Worm (Caenorhabditis elegans) whole organism, L2 larva: Measurements from ENCODE around the gene cyp-31A5.

Source experiments
- C34F6.9 ChIP-seq: fragments of 150-350 bp; optimal IDR thresholded peaks from 2 replicates; lab custom pipeline; 2014; ENCODE audit warnings: missing biosample characterization, missing genetic modification characterization
- F13H6.1 ChIP-seq: sonication (generic microtip); optimal IDR thresholded peaks from 2 replicates; lab custom pipeline; 2016; ENCODE audit warnings: missing genetic modification characterization, missing compliant biosample characterization
- R02D3.7 ChIP-seq: fragments of 150-350 bp; optimal IDR thresholded peaks from 2 replicates; lab custom pipeline; 2014; ENCODE audit warnings: missing biosample characterization, missing genetic modification characterization
- Y55F3AM.14 ChIP-seq: fragments of 200-800 bp; sonication (Bioruptor generic); optimal IDR thresholded peaks from 2 replicates; lab custom pipeline; 2018; ENCODE audit warnings: mild to moderate bottlenecking, missing genetic modification characterization, missing compliant biosample characterization
- ZK546.5 ChIP-seq: sonication (generic microtip); optimal IDR thresholded peaks from 2 replicates; lab custom pipeline; 2017; ENCODE audit warnings: missing biosample characterization, missing genetic modification characterization
- alr-1 ChIP-seq: fragments of 150-350 bp; optimal IDR thresholded peaks from 2 replicates; lab custom pipeline; 2014; ENCODE audit warnings: missing biosample characterization, missing genetic modification characterization
- aly-2 ChIP-seq: fragments of 150-350 bp; optimal IDR thresholded peaks from 2 replicates; lab custom pipeline; 2014; ENCODE audit warnings: missing biosample characterization, missing genetic modification characterization
- ama-1 ChIP-seq: fragments of 150-350 bp; optimal IDR thresholded peaks from 2 replicates; lab custom pipeline; 2018; ENCODE audit warnings: inconsistent platforms
- blmp-1 ChIP-seq: sonication (generic microtip); optimal IDR thresholded peaks from 2 replicates; lab custom pipeline; 2017; ENCODE audit warnings: missing genetic modification characterization, mild to moderate bottlenecking, missing compliant biosample characterization, antibody characterized with exemption, moderate library complexity; ENCODE audit not compliant: insufficient read depth
- ceh-16 ChIP-seq: fragments of 150-350 bp; optimal IDR thresholded peaks from 2 replicates; lab custom pipeline; 2014; ENCODE audit warnings: missing biosample characterization, missing genetic modification characterization
- crh-2 ChIP-seq: sonication (generic microtip); optimal IDR thresholded peaks from 2 replicates; lab custom pipeline; 2017; ENCODE audit warnings: missing biosample characterization, missing genetic modification characterization
- dmd-4 ChIP-seq: sonication (generic microtip); optimal IDR thresholded peaks from 2 replicates; lab custom pipeline; 2017; ENCODE audit warnings: missing biosample characterization, missing genetic modification characterization
- egl-27 ChIP-seq: sonication (generic microtip); optimal IDR thresholded peaks from 3 replicates; lab custom pipeline; 2017; ENCODE audit warnings: missing biosample characterization, missing genetic modification reagents, missing genetic modification characterization
- elt-1 ChIP-seq: fragments of 150-350 bp; optimal IDR thresholded peaks from 2 replicates; lab custom pipeline; 2014; ENCODE audit warnings: missing biosample characterization, missing genetic modification characterization
- elt-3 ChIP-seq: sonication (generic microtip); optimal IDR thresholded peaks from 2 replicates; lab custom pipeline; 2017; ENCODE audit warnings: missing biosample characterization, missing genetic modification characterization
- fos-1 ChIP-seq: fragments of 150-350 bp; optimal IDR thresholded peaks from 2 replicates; lab custom pipeline; 2014; ENCODE audit warnings: missing biosample characterization, missing genetic modification characterization
- gmeb-1 ChIP-seq: fragments of 150-350 bp; optimal IDR thresholded peaks from 2 replicates; lab custom pipeline; 2014; ENCODE audit warnings: missing biosample characterization, missing genetic modification characterization
- lin-11 ChIP-seq: fragments of 150-350 bp; sonication (generic microtip); optimal IDR thresholded peaks from 2 replicates; lab custom pipeline; 2014; ENCODE audit warnings: missing biosample characterization, missing genetic modification characterization, inconsistent platforms, mixed read lengths
- lin-13 ChIP-seq: fragments of 150-350 bp; optimal IDR thresholded peaks from 2 replicates; lab custom pipeline; 2014; ENCODE audit warnings: missing biosample characterization, missing genetic modification reagents, missing genetic modification characterization
- lin-39 ChIP-seq: fragments of 150-350 bp; optimal IDR thresholded peaks from 2 replicates; lab custom pipeline; 2014; ENCODE audit warnings: missing biosample characterization, missing genetic modification reagents, missing genetic modification characterization
- lsy-2 ChIP-seq, 2 experiments: fragments of 150-350 bp in 1 of 2; sonication (generic microtip) in 1 of 2; optimal IDR thresholded peaks; 2 replicates each; lab custom pipeline; 2014 to 2017; ENCODE audit warnings: missing biosample characterization in 2 of 2, missing genetic modification characterization in 2 of 2
- mab-5 ChIP-seq: fragments of 150-350 bp; optimal IDR thresholded peaks from 2 replicates; lab custom pipeline; 2014; ENCODE audit warnings: missing biosample characterization, missing genetic modification characterization
- mbf-1 ChIP-seq: sonication (generic microtip); optimal IDR thresholded peaks from 2 replicates; lab custom pipeline; 2017; ENCODE audit warnings: missing biosample characterization, missing genetic modification characterization
- mdl-1 ChIP-seq, 2 experiments: fragments of 150-350 bp in 1 of 2; sonication (generic microtip) in 1 of 2; optimal IDR thresholded peaks; 2 replicates each; lab custom pipeline; 2017; ENCODE audit warnings: missing biosample characterization in 2 of 2, missing genetic modification characterization in 2 of 2
- nhr-10 ChIP-seq: sonication (generic microtip); optimal IDR thresholded peaks from 2 replicates; lab custom pipeline; 2017; ENCODE audit warnings: missing biosample characterization, missing genetic modification characterization
- nhr-11 ChIP-seq: fragments of 150-350 bp; optimal IDR thresholded peaks from 2 replicates; lab custom pipeline; 2014; ENCODE audit warnings: missing biosample characterization, missing genetic modification characterization
- nhr-12 ChIP-seq: fragments of 150-350 bp; optimal IDR thresholded peaks from 2 replicates; lab custom pipeline; 2014; ENCODE audit warnings: missing biosample characterization, missing genetic modification characterization
- nhr-129 ChIP-seq: fragments of 150-350 bp; optimal IDR thresholded peaks from 2 replicates; lab custom pipeline; 2014; ENCODE audit warnings: missing biosample characterization, missing genetic modification characterization
- nhr-21 ChIP-seq: fragments of 150-350 bp; optimal IDR thresholded peaks from 2 replicates; lab custom pipeline; 2014; ENCODE audit warnings: missing biosample characterization, missing genetic modification characterization
- nhr-23 ChIP-seq: fragments of 150-350 bp; optimal IDR thresholded peaks from 2 replicates; lab custom pipeline; 2014; ENCODE audit warnings: missing biosample characterization, missing genetic modification reagents, missing genetic modification characterization
- nhr-237 ChIP-seq: fragments of 150-350 bp; optimal IDR thresholded peaks from 2 replicates; lab custom pipeline; 2014; ENCODE audit warnings: missing biosample characterization, missing genetic modification characterization
- nhr-25 ChIP-seq: fragments of 150-350 bp; sonication (generic microtip); optimal IDR thresholded peaks from 3 replicates; lab custom pipeline; 2014; ENCODE audit warnings: missing biosample characterization, missing genetic modification characterization
- nhr-6 ChIP-seq: fragments of 150-350 bp; optimal IDR thresholded peaks from 2 replicates; lab custom pipeline; 2014; ENCODE audit warnings: missing biosample characterization, missing genetic modification characterization
- nhr-77 ChIP-seq: fragments of 150-350 bp; optimal IDR thresholded peaks from 2 replicates; lab custom pipeline; 2014; ENCODE audit warnings: missing biosample characterization, missing genetic modification characterization
- peb-1 ChIP-seq: fragments of 150-350 bp; optimal IDR thresholded peaks from 2 replicates; lab custom pipeline; 2014; ENCODE audit warnings: missing biosample characterization, missing genetic modification characterization
- sem-4 ChIP-seq: fragments of 150-350 bp; optimal IDR thresholded peaks from 2 replicates; lab custom pipeline; 2014; ENCODE audit warnings: missing biosample characterization, missing genetic modification reagents, missing genetic modification characterization
- skn-1 ChIP-seq: sonication (generic microtip); optimal IDR thresholded peaks from 2 replicates; lab custom pipeline; 2017; ENCODE audit warnings: missing biosample characterization, missing genetic modification characterization
- sma-3 ChIP-seq: sonication (generic microtip); optimal IDR thresholded peaks from 2 replicates; lab custom pipeline; 2016; ENCODE audit warnings: missing genetic modification reagents, missing genetic modification characterization, missing compliant biosample characterization
- sma-9 ChIP-seq, 2 experiments: fragments of 150-350 bp in 1 of 2; sonication (generic microtip) in 1 of 2; optimal IDR thresholded peaks; 2 replicates each; lab custom pipeline; 2014 to 2016; ENCODE audit warnings: missing genetic modification characterization in 2 of 2, mild to moderate bottlenecking in 1 of 2, missing biosample characterization in 1 of 2, missing compliant biosample characterization in 1 of 2, missing genetic modification reagents in 1 of 2, moderate library complexity in 1 of 2
- snpc-4 ChIP-seq: fragments of 150-350 bp; optimal IDR thresholded peaks from 2 replicates; lab custom pipeline; 2014; ENCODE audit warnings: missing biosample characterization, missing genetic modification characterization
- unc-39 ChIP-seq: fragments of 150-350 bp; optimal IDR thresholded peaks from 2 replicates; lab custom pipeline; 2014; ENCODE audit warnings: missing biosample characterization, missing genetic modification characterization
- unc-55 ChIP-seq: fragments of 150-350 bp; sonication (generic microtip); optimal IDR thresholded peaks from 3 replicates; lab custom pipeline; 2014; ENCODE audit warnings: missing biosample characterization, missing genetic modification reagents, missing genetic modification characterization
- unc-62 ChIP-seq: fragments of 150-350 bp; optimal IDR thresholded peaks from 2 replicates; lab custom pipeline; 2014; ENCODE audit warnings: missing biosample characterization, missing genetic modification reagents, missing genetic modification characterization
- zag-1 ChIP-seq: fragments of 150-350 bp; optimal IDR thresholded peaks from 2 replicates; lab custom pipeline; 2014; ENCODE audit warnings: missing biosample characterization, missing genetic modification characterization
- ztf-1 ChIP-seq: fragments of 200-800 bp; sonication (Bioruptor generic); conservative IDR thresholded peaks from 2 replicates; pipeline ENCODE4 v1.3.6; 2022; ENCODE audit warnings: missing genetic modification characterization, missing compliant biosample characterization
- ztf-11 ChIP-seq: sonication (generic microtip); optimal IDR thresholded peaks from 2 replicates; lab custom pipeline; 2017; ENCODE audit warnings: missing biosample characterization, missing genetic modification characterization
- ztf-4 ChIP-seq: fragments of 150-350 bp; optimal IDR thresholded peaks from 2 replicates; lab custom pipeline; 2014; ENCODE audit warnings: missing biosample characterization, missing genetic modification characterization

The cyp-31A5 gene

DNA sequence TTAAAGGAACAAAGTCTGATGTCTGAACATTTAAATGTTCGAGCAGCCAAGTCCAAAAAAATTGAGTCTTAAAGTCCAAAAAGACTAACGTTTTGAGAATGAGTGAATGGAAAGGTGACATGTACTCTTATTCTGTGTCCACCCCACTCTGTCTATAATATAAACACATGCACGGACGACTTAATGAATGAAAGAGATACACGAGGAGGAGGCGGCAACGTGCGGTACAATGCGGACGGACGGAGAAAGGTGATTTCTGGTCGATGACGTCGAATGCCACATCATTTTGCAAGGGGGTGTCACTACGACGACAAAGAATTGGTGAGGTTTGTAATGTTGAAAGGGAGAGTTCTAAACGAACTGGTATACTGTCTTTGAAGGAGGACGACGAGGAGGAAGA, 6.4 kb upstream of the cyp-31A5 start:
- TF ChIP-seq fos-1 (tag; lab: Kevin White, UChicago) (peak; percentile 8), nhr-11 (tag; lab: Kevin White, UChicago) (no peak), R02D3.7 (no peak), unc-62 (GFP tag; lab: Kevin White, UChicago) (no peak), blmp-1 (tag; lab: Kevin White, UChicago) (peak; percentile 59), mab-5 (tag; lab: Kevin White, UChicago) (no peak), sma-9 (GFP tag; optimal IDR thresholded peaks at IDR 0.05; lab: Kevin White, UChicago) (no peak), sma-9 (tag; optimal IDR thresholded peaks at IDR 0.05; lab: Kevin White, UChicago) (no peak), ceh-16 (tag; lab: Kevin White, UChicago) (no peak)

DNA sequence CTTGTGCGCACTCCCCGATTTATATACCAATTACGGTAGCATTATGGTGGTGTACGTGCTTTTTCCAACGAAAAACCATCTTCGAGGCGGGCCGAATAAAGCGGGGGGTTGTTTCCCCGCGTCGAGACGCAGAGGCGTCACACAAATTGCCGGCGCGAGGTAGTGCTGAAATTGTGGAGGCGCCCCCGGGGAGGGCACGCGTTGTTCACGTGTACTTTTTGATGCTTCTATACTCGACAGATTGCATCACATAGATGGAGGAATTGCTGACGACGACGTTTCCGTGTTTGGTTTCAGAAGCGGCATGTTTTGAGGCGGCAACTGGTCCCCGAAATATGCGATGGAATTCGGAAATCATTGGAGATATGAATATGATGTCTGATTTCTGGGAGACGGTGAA, 5.8 kb upstream of the cyp-31A5 start:
- TF ChIP-seq gmeb-1 (peak; percentile 69), zag-1 (peak; percentile 69), mbf-1 (no peak), ztf-4 (tag; lab: Kevin White, UChicago) (no peak), lsy-2 (tag; optimal IDR thresholded peaks at IDR 0.05; lab: Kevin White, UChicago) (peak in 1 of 2 experiments; percentile 85), nhr-12 (tag; lab: Kevin White, UChicago) (no peak), ztf-1 (GFP tag; lab: Robert Waterston, UW) (no peak), ama-1 (lab: Kevin White, UChicago) (no peak), mdl-1 (tag; optimal IDR thresholded peaks at IDR 0.05; lab: Kevin White, UChicago) (peak; percentile 73 to 91), peb-1 (no peak), fos-1 (tag; lab: Kevin White, UChicago) (peak; percentile 81), crh-2 (tag; lab: Kevin White, UChicago) (peak; percentile 89), egl-27 (tag; lab: Kevin White, UChicago) (peak; percentile 94), nhr-21 (tag; lab: Kevin White, UChicago) (peak; percentile 93), elt-3 (tag; lab: Kevin White, UChicago) (no peak), elt-1 (tag; lab: Kevin White, UChicago) (no peak), sem-4 (tag; lab: Kevin White, UChicago) (peak; percentile 83), mab-5 (tag; lab: Kevin White, UChicago) (no peak), lin-11 (tag; lab: Kevin White, UChicago) (peak; percentile 70), unc-55 (peak; percentile 86), nhr-11 (tag; lab: Kevin White, UChicago) (no peak), C34F6.9 (tag; lab: Kevin White, UChicago) (peak; percentile 87), nhr-237 (tag; lab: Kevin White, UChicago) (no peak), ceh-16 (tag; lab: Kevin White, UChicago) (peak; percentile 9), Y55F3AM.14 (GFP tag; lab: Kevin White, UChicago) (peak; percentile 85), lin-13 (GFP tag; lab: Kevin White, UChicago) (peak; percentile 76), dmd-4 (tag; lab: Kevin White, UChicago) (no peak), nhr-77 (tag; lab: Kevin White, UChicago) (no peak), skn-1 (tag; lab: Kevin White, UChicago) (no peak), ZK546.5 (tag; lab: Kevin White, UChicago) (no peak), nhr-129 (tag; lab: Kevin White, UChicago) (peak; percentile 100), snpc-4 (tag; lab: Kevin White, UChicago) (peak; percentile 31), nhr-10 (no peak), R02D3.7 (no peak), alr-1 (tag; lab: Kevin White, UChicago) (no peak), sma-3 (peak; percentile 97), aly-2 (tag; lab: Kevin White, UChicago) (no peak), sma-9 (GFP tag; optimal IDR thresholded peaks at IDR 0.05; lab: Kevin White, UChicago) (peak; percentile 99), sma-9 (tag; optimal IDR thresholded peaks at IDR 0.05; lab: Kevin White, UChicago) (peak; percentile 33), ztf-11 (tag; lab: Kevin White, UChicago) (no peak), unc-39 (tag; lab: Kevin White, UChicago) (no peak), nhr-6 (tag; lab: Kevin White, UChicago) (peak; percentile 31), lin-39 (tag; lab: Kevin White, UChicago) (no peak), F13H6.1 (tag; lab: Kevin White, UChicago) (peak; percentile 91), blmp-1 (tag; lab: Kevin White, UChicago) (peak; percentile 60), nhr-25 (tag; lab: Kevin White, UChicago) (peak; percentile 91), nhr-23 (tag; lab: Kevin White, UChicago) (no peak)
